Fruit fly (Drosophila melanogaster): ENCODE results near the gene CG3655.

Gene CG3655

dm6 chrX:1161913-1162439 lies 27.3 kb upstream of the CG3655 start, which contains the start of gene eIF4E7:
Gene eIF4E7, minus strand, starts transcription at chrX:1162389.
- no peak for TF ChIP-seq Dll (optimal IDR thresholded peaks at IDR 0.05)

dm6 chrX:1145344-1145743 lies 10.6 kb upstream of the CG3655 start, which contains the start of gene CG14628:
Gene CG14628, plus strand, starts transcription at chrX:1145644.
- TF ChIP-seq psq (optimal IDR thresholded peaks at IDR 0.05), result no peak

- TF ChIP-seq EcR (GFP tag; optimal IDR thresholded peaks at IDR 0.05) (no peak), usp (GFP tag; optimal IDR thresholded peaks at IDR 0.05) (no peak), CG8478 (optimal IDR thresholded peaks at IDR 0.05) (no peak), psq (optimal IDR thresholded peaks at IDR 0.05) (no peak), Dll (optimal IDR thresholded peaks at IDR 0.05) (no peak), pan (optimal IDR thresholded peaks at IDR 0.05) (no peak)
Measured at dm6 chrX:1142567-1143347, 8.1 kb upstream of the CG3655 start.

- TF ChIP-seq Dll (optimal IDR thresholded peaks at IDR 0.05), result no peak
- TF ChIP-seq EcR (GFP tag; optimal IDR thresholded peaks at IDR 0.05), result no peak
- TF ChIP-seq CG8478 (optimal IDR thresholded peaks at IDR 0.05), result no peak
- TF ChIP-seq usp (GFP tag; optimal IDR thresholded peaks at IDR 0.05), result no peak
- TF ChIP-seq pan (optimal IDR thresholded peaks at IDR 0.05), result no peak
- TF ChIP-seq psq (optimal IDR thresholded peaks at IDR 0.05), result no peak
Measured at dm6 chrX:1135006-1135376, 295 bp upstream of the CG3655 start.

- no peak for TF ChIP-seq pan (optimal IDR thresholded peaks at IDR 0.05)
- no peak for TF ChIP-seq EcR (GFP tag; optimal IDR thresholded peaks at IDR 0.05)
- no peak for TF ChIP-seq psq (optimal IDR thresholded peaks at IDR 0.05)
- TF ChIP-seq CG8478 (optimal IDR thresholded peaks at IDR 0.05), result no peak
- no peak for TF ChIP-seq usp (GFP tag; optimal IDR thresholded peaks at IDR 0.05)
- TF ChIP-seq Dll (optimal IDR thresholded peaks at IDR 0.05), result no peak
Measured at dm6 chrX:1129575-1130281, 5.0 kb downstream of the CG3655 start.

- TF ChIP-seq psq (optimal IDR thresholded peaks at IDR 0.05) (no peak), Dll (optimal IDR thresholded peaks at IDR 0.05) (no peak), EcR (GFP tag; optimal IDR thresholded peaks at IDR 0.05) (no peak), usp (GFP tag; optimal IDR thresholded peaks at IDR 0.05) (no peak), CG8478 (optimal IDR thresholded peaks at IDR 0.05) (no peak), pan (optimal IDR thresholded peaks at IDR 0.05) (no peak)
Measured at dm6 chrX:1123381-1123780, 11.3 kb downstream of the CG3655 start.

- TF ChIP-seq pan (optimal IDR thresholded peaks at IDR 0.05) (no peak), usp (GFP tag; optimal IDR thresholded peaks at IDR 0.05) (no peak), Dll (optimal IDR thresholded peaks at IDR 0.05) (no peak), EcR (GFP tag; optimal IDR thresholded peaks at IDR 0.05) (no peak), CG8478 (optimal IDR thresholded peaks at IDR 0.05) (no peak), psq (optimal IDR thresholded peaks at IDR 0.05) (no peak)
Measured at dm6 chrX:1120896-1121295, 13.8 kb downstream of the CG3655 start.

- TF ChIP-seq CG8478 (optimal IDR thresholded peaks at IDR 0.05) (no peak), usp (GFP tag; optimal IDR thresholded peaks at IDR 0.05) (no peak), Dll (optimal IDR thresholded peaks at IDR 0.05) (no peak), psq (optimal IDR thresholded peaks at IDR 0.05) (no peak), EcR (GFP tag; optimal IDR thresholded peaks at IDR 0.05) (no peak), pan (optimal IDR thresholded peaks at IDR 0.05) (no peak)
Measured at dm6 chrX:1120394-1120793, 14.3 kb downstream of the CG3655 start.

- TF ChIP-seq usp (GFP tag; optimal IDR thresholded peaks at IDR 0.05) (no peak), Dll (optimal IDR thresholded peaks at IDR 0.05) (no peak), CG8478 (optimal IDR thresholded peaks at IDR 0.05) (no peak), pan (optimal IDR thresholded peaks at IDR 0.05) (no peak), EcR (GFP tag; optimal IDR thresholded peaks at IDR 0.05) (no peak), psq (optimal IDR thresholded peaks at IDR 0.05) (no peak)
Measured at dm6 chrX:1119174-1119573, 15.5 kb downstream of the CG3655 start.

- TF ChIP-seq CG8478 (optimal IDR thresholded peaks at IDR 0.05) (no peak), usp (GFP tag; optimal IDR thresholded peaks at IDR 0.05) (no peak), pan (optimal IDR thresholded peaks at IDR 0.05) (no peak), EcR (GFP tag; optimal IDR thresholded peaks at IDR 0.05) (no peak), Dll (optimal IDR thresholded peaks at IDR 0.05) (no peak), psq (optimal IDR thresholded peaks at IDR 0.05) (no peak)
Measured at dm6 chrX:1110185-1110584, 24.5 kb downstream of the CG3655 start.

- TF ChIP-seq usp (GFP tag; optimal IDR thresholded peaks at IDR 0.05) (no peak), Dll (optimal IDR thresholded peaks at IDR 0.05) (no peak), CG8478 (optimal IDR thresholded peaks at IDR 0.05) (no peak), pan (optimal IDR thresholded peaks at IDR 0.05) (no peak), psq (optimal IDR thresholded peaks at IDR 0.05) (no peak), EcR (GFP tag; optimal IDR thresholded peaks at IDR 0.05) (no peak)
Measured at dm6 chrX:1109302-1109701, 25.4 kb downstream of the CG3655 start.

dm6 chrX:1107552-1107951 lies 27.1 kb downstream of the CG3655 start:
- TF ChIP-seq psq (optimal IDR thresholded peaks at IDR 0.05), result no peak
- TF ChIP-seq EcR (GFP tag; optimal IDR thresholded peaks at IDR 0.05), result no peak
- no peak for TF ChIP-seq Dll (optimal IDR thresholded peaks at IDR 0.05)
- no peak for TF ChIP-seq pan (optimal IDR thresholded peaks at IDR 0.05)
- no peak for TF ChIP-seq usp (GFP tag; optimal IDR thresholded peaks at IDR 0.05)
- TF ChIP-seq CG8478 (optimal IDR thresholded peaks at IDR 0.05), result no peak

Data from whole organism.